Fruit fly (Drosophila melanogaster): ENCODE results near the gene CG42729.

CG42729 gene

DNA sequence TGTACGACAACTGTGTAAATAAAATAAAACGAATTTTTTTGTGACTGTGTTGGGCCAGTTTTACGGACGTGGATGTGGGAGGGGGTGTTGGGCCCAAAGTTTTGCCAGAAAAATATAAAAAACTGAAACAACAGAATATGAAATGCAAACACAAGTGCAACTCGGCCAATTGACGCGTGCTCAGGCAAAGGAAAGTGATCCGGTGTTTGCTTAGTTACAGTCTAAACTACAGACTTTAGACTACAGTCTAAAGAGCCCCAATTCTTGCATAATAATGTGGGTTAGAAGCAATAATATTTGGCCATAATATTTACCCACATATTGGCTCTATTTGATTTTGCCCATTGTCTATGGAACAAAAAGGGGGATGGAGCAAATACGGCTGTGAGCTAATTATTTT is 21.5 kb upstream of the CG42729 start:
- no peak for TF ChIP-seq CG32532 (GFP tag; IDR thresholded peaks at IDR 0.05)
- no peak for TF ChIP-seq Taf1 (GFP tag; IDR thresholded peaks at IDR 0.05)
- no peak for TF ChIP-seq bigmax (GFP tag; optimal IDR thresholded peaks at IDR 0.05)
- TF ChIP-seq seq (GFP tag; IDR thresholded peaks at IDR 0.05), result 0 out of 2 replicates have a peak, but pooled peaks have one; percentile 19
- TF ChIP-seq CG10209 (GFP tag; optimal IDR thresholded peaks at IDR 0.05), result peak; percentile 45
- TF ChIP-seq Med (GFP tag), result peak; percentile 72
- no peak for TF ChIP-seq ttk (GFP tag; IDR thresholded peaks at IDR 0.05)
- TF ChIP-seq Hr39 (optimal IDR thresholded peaks at IDR 0.05), result no peak
- TF ChIP-seq CG15514 (GFP tag; optimal IDR thresholded peaks at IDR 0.05), result peak; percentile 48
- no peak for TF ChIP-seq ash1 (GFP tag; optimal IDR thresholded peaks at IDR 0.05)
- peak; percentile 69 for TF ChIP-seq Hmr (GFP tag; optimal IDR thresholded peaks at IDR 0.05)
- peak; percentile 3 for TF ChIP-seq gem (tag; optimal IDR thresholded peaks at IDR 0.05)
- TF ChIP-seq otp (GFP tag; IDR thresholded peaks at IDR 0.05), result no peak
- TF ChIP-seq CG8290 (GFP tag; optimal IDR thresholded peaks at IDR 0.05), result no peak
- peak in 1 of 2 experiments; percentile 61 for TF ChIP-seq CG8290 (tag; optimal IDR thresholded peaks at IDR 0.05)
- peak; percentile 47 for TF ChIP-seq CG2678 (tag; optimal IDR thresholded peaks at IDR 0.05)
- peak; percentile 59 for TF ChIP-seq ATbp (GFP tag; optimal IDR thresholded peaks at IDR 0.05)
- TF ChIP-seq CG14014 (GFP tag; IDR thresholded peaks at IDR 0.05), result peak; percentile 13; the same call in 1 of the 2 replicates
- TF ChIP-seq CG11085 (GFP tag; IDR thresholded peaks at IDR 0.05), result no peak
- TF ChIP-seq sisA (GFP tag; IDR thresholded peaks at IDR 0.05), result no peak
- peak; percentile 45 for TF ChIP-seq fd3F (GFP tag; optimal IDR thresholded peaks at IDR 0.05)
- peak; percentile 7 for TF ChIP-seq unpg (GFP tag; optimal IDR thresholded peaks at IDR 0.05)
- TF ChIP-seq CG9215 (GFP tag; IDR thresholded peaks at IDR 0.05), result no peak
- TF ChIP-seq cwo (GFP tag; optimal IDR thresholded peaks at IDR 0.05), result peak; percentile 32
- TF ChIP-seq CG13296 (GFP tag; optimal IDR thresholded peaks at IDR 0.05), result peak; percentile 49
- peak; percentile 39 for TF ChIP-seq Vsx1 (GFP tag; optimal IDR thresholded peaks at IDR 0.05)
- TF ChIP-seq CG31388 (GFP tag; optimal IDR thresholded peaks at IDR 0.05), result no peak
- no peak for TF ChIP-seq Bteb2 (GFP tag; optimal IDR thresholded peaks at IDR 0.05)
- peak; percentile 37 for TF ChIP-seq org-1 (GFP tag; optimal IDR thresholded peaks at IDR 0.05)
- TF ChIP-seq CG9876 (GFP tag; optimal IDR thresholded peaks at IDR 0.05), result no peak
- peak; percentile 54 for TF ChIP-seq nau (GFP tag; optimal IDR thresholded peaks at IDR 0.05)
- peak; percentile 10; the same call in 1 of the 2 replicates for TF ChIP-seq sob (GFP tag; IDR thresholded peaks at IDR 0.05)
- no peak for TF ChIP-seq CG12744 (GFP tag; optimal IDR thresholded peaks at IDR 0.05)
- peak; percentile 54 for TF ChIP-seq CG10543 (GFP tag; optimal IDR thresholded peaks at IDR 0.05)
- TF ChIP-seq danr (GFP tag; IDR thresholded peaks at IDR 0.05), result peak; percentile 20; the same call in 1 of the 2 replicates
- TF ChIP-seq H15 (GFP tag; IDR thresholded peaks at IDR 0.05), result no peak
- TF ChIP-seq CG15011 (GFP tag; optimal IDR thresholded peaks at IDR 0.05), result peak; percentile 35
- TF ChIP-seq bab2 (GFP tag; optimal IDR thresholded peaks at IDR 0.05), result peak; percentile 32
- no peak for TF ChIP-seq Sry-δ (GFP tag; optimal IDR thresholded peaks at IDR 0.05)
- no peak for TF ChIP-seq dmrt11E (tag; optimal IDR thresholded peaks at IDR 0.05)
- TF ChIP-seq CG7556 (GFP tag; optimal IDR thresholded peaks at IDR 0.05), result peak; percentile 23
- TF ChIP-seq sens (GFP tag), result peak; percentile 74
- TF ChIP-seq CG6854 (GFP tag; optimal IDR thresholded peaks at IDR 0.05), result peak; percentile 51
- peak; percentile 15 for TF ChIP-seq Side (GFP tag; optimal IDR thresholded peaks at IDR 0.05)
- TF ChIP-seq corto (GFP tag; optimal IDR thresholded peaks at IDR 0.05), result no peak
- TF ChIP-seq Fer3 (tag; optimal IDR thresholded peaks at IDR 0.05), result peak; percentile 48
- TF ChIP-seq CG12104 (GFP tag; optimal IDR thresholded peaks at IDR 0.05), result peak; percentile 10
- TF ChIP-seq B-H2 (GFP tag; optimal IDR thresholded peaks at IDR 0.05), result peak; percentile 29
- TF ChIP-seq her (GFP tag; optimal IDR thresholded peaks at IDR 0.05), result no peak
- peak; percentile 54 for TF ChIP-seq CG17568 (GFP tag; optimal IDR thresholded peaks at IDR 0.05)
- no peak for TF ChIP-seq bowl (GFP tag; IDR thresholded peaks at IDR 0.05)
- TF ChIP-seq pnt (GFP tag; optimal IDR thresholded peaks at IDR 0.05), result no peak

Measured in whole organism, embryonic.